Fruit fly (Drosophila melanogaster): Measurements from ENCODE around the gene smog.

smog gene

dm6 chr2L:4820448-4821318, 32.0 kb upstream of the smog start (continued):
- TF ChIP-seq fkh (GFP tag; optimal IDR thresholded peaks at IDR 0.05) (no peak), CG10631 (GFP tag; optimal IDR thresholded peaks at IDR 0.05) (peak; percentile 88), salr (GFP tag; optimal IDR thresholded peaks at IDR 0.05) (peak; percentile 63 to 88), CG11294 (GFP tag; IDR thresholded peaks at IDR 0.05) (peak; percentile 17; the same call in 1 of the 2 replicates), CG11902 (GFP tag; optimal IDR thresholded peaks at IDR 0.05) (peak; percentile 72), dsx (GFP tag; optimal IDR thresholded peaks at IDR 0.05; ENCODE audit: poor library complexity, severe bottlenecking) (peak; percentile 76), esn (GFP tag; optimal IDR thresholded peaks at IDR 0.05) (peak; percentile 89), CG15336 (GFP tag; IDR thresholded peaks at IDR 0.05) (peak; percentile 34), CG9139 (GFP tag; optimal IDR thresholded peaks at IDR 0.05) (peak; percentile 30), Eip75B (GFP tag; optimal IDR thresholded peaks at IDR 0.05) (peak; percentile 85), topi (GFP tag; optimal IDR thresholded peaks at IDR 0.05) (peak; percentile 73), Ets96B (tag; optimal IDR thresholded peaks at IDR 0.05) (peak; percentile 75), CG7368 (GFP tag; optimal IDR thresholded peaks at IDR 0.05) (peak; percentile 53), OdsH (GFP tag; optimal IDR thresholded peaks at IDR 0.05) (peak; percentile 53), svp (GFP tag) (no peak), fd59A (GFP tag; optimal IDR thresholded peaks at IDR 0.05) (peak; percentile 82), Met (GFP tag; optimal IDR thresholded peaks at IDR 0.05) (peak; percentile 81), CG8319 (GFP tag; optimal IDR thresholded peaks at IDR 0.05) (peak; percentile 19)

- TF ChIP-seq Eip75B (GFP tag; optimal IDR thresholded peaks at IDR 0.05) (peak; percentile 79), CG6792 (GFP tag; optimal IDR thresholded peaks at IDR 0.05) (peak; percentile 54), salr (GFP tag; optimal IDR thresholded peaks at IDR 0.05) (peak; percentile 52 to 70), Hr39 (GFP tag; optimal IDR thresholded peaks at IDR 0.05) (no peak), Met (GFP tag; optimal IDR thresholded peaks at IDR 0.05) (peak; percentile 72), Blimp-1 (GFP tag; optimal IDR thresholded peaks at IDR 0.05) (peak; percentile 3), Ets96B (tag; optimal IDR thresholded peaks at IDR 0.05) (peak; percentile 87), Lpt (GFP tag; optimal IDR thresholded peaks at IDR 0.05) (peak; percentile 18), CG8632 (GFP tag; optimal IDR thresholded peaks at IDR 0.05) (peak; percentile 66), ss (GFP tag; optimal IDR thresholded peaks at IDR 0.05) (peak; percentile 85 to 93), CG10631 (GFP tag; optimal IDR thresholded peaks at IDR 0.05) (peak; percentile 56), Hr38 (GFP tag; optimal IDR thresholded peaks at IDR 0.05) (no peak), pdm3 (GFP tag; optimal IDR thresholded peaks at IDR 0.05) (peak; percentile 76), lz (GFP tag; optimal IDR thresholded peaks at IDR 0.05) (peak; percentile 27), CG3919 (GFP tag; optimal IDR thresholded peaks at IDR 0.05) (peak; percentile 74), acj6 (GFP tag; optimal IDR thresholded peaks at IDR 0.05) (peak; percentile 60), CG4318 (GFP tag; optimal IDR thresholded peaks at IDR 0.05) (peak; percentile 57), CG6854 (GFP tag; optimal IDR thresholded peaks at IDR 0.05) (peak; percentile 33), Smox (GFP tag; optimal IDR thresholded peaks at IDR 0.05) (peak; percentile 71), Sox15 (GFP tag; optimal IDR thresholded peaks at IDR 0.05) (peak; percentile 61), CG8119 (GFP tag; IDR thresholded peaks at IDR 0.05) (peak; percentile 78), CG6808 (GFP tag; optimal IDR thresholded peaks at IDR 0.05) (peak; percentile 89), fkh (GFP tag; optimal IDR thresholded peaks at IDR 0.05) (peak; percentile 16), eg (GFP tag; IDR thresholded peaks at IDR 0.05) (peak; percentile 67; the same call in 2 of the 3 replicates), Sox14 (GFP tag; optimal IDR thresholded peaks at IDR 0.05) (peak; percentile 68), net (GFP tag; optimal IDR thresholded peaks at IDR 0.05) (peak; percentile 81), CG9139 (GFP tag; optimal IDR thresholded peaks at IDR 0.05) (peak; percentile 66), OdsH (GFP tag; optimal IDR thresholded peaks at IDR 0.05) (peak; percentile 82), achi (GFP tag; optimal IDR thresholded peaks at IDR 0.05) (peak; percentile 79), esn (GFP tag; optimal IDR thresholded peaks at IDR 0.05) (peak; percentile 70), dsx (GFP tag; optimal IDR thresholded peaks at IDR 0.05; ENCODE audit: poor library complexity, severe bottlenecking) (peak; percentile 77), CG1621 (tag; optimal IDR thresholded peaks at IDR 0.05) (peak; percentile 54), CG34406 (GFP tag; optimal IDR thresholded peaks at IDR 0.05) (peak; percentile 55), Gug (GFP tag; IDR thresholded peaks at IDR 0.05) (peak; percentile 63), cyc (GFP tag; optimal IDR thresholded peaks at IDR 0.05) (peak; percentile 49), fd85E (GFP tag; optimal IDR thresholded peaks at IDR 0.05) (peak; percentile 28), CG31627 (GFP tag; optimal IDR thresholded peaks at IDR 0.05) (peak; percentile 29), topi (GFP tag; optimal IDR thresholded peaks at IDR 0.05) (peak; percentile 75), CG32006 (GFP tag; optimal IDR thresholded peaks at IDR 0.05) (peak; percentile 78), CG11902 (GFP tag; optimal IDR thresholded peaks at IDR 0.05) (peak; percentile 22)
Observed at dm6 chr2L:4821319-4821717, 31.3 kb upstream of the smog start.

Data from whole organism, prepupa.